ENCODE assay signal across 4 fruit fly cellular contexts in genomic region chrX:12221496-12221895, dm6.
TF ChIP-seq lines count a peak whose summit lies in the region.

No protein-coding gene starts in this region.

- peak; percentile 15 for TF ChIP-seq CTCF in whole organism, embryonic (GFP tag; optimal IDR thresholded peaks at IDR 0.05; lab: Kevin White, UChicago)

TF ChIP-seq in whole organism, embryonic, 481 proteins besides CTCF, POLR2A, EP300 and RAD21 (continues in another document):
- TF ChIP-seq danr (GFP tag; IDR thresholded peaks at IDR 0.05; lab: Robert Waterston, UW) (peak; percentile 41; the same call in 1 of the 2 replicates), CG13775 (GFP tag; optimal IDR thresholded peaks at IDR 0.05; lab: Kevin White, UChicago) (no peak), oc (tag; optimal IDR thresholded peaks at IDR 0.05; lab: Kevin White, UChicago) (no peak), unpg (GFP tag; optimal IDR thresholded peaks at IDR 0.05; lab: Kevin White, UChicago) (peak; percentile 33), Xbp1 (GFP tag; optimal IDR thresholded peaks at IDR 0.05; lab: Kevin White, UChicago) (peak; percentile 51), ara (GFP tag; IDR thresholded peaks at IDR 0.05; lab: Robert Waterston, UW) (peak; percentile 79), E2f2 (GFP tag; IDR thresholded peaks at IDR 0.05; lab: Robert Waterston, UW) (no peak), prd (optimal IDR thresholded peaks at IDR 0.05; lab: Kevin White, UChicago) (no peak), prd (GFP tag; IDR thresholded peaks at IDR 0.05; lab: Robert Waterston, UW) (peak; percentile 78), dmrt99B (tag; optimal IDR thresholded peaks at IDR 0.05; lab: Kevin White, UChicago) (peak; percentile 63), D (optimal IDR thresholded peaks at IDR 0.05; lab: Kevin White, UChicago) (no peak), D (GFP tag; optimal IDR thresholded peaks at IDR 0.05; lab: Kevin White, UChicago) (peak; percentile 40), lola (GFP tag; optimal IDR thresholded peaks at IDR 0.05; lab: Kevin White, UChicago) (peak in 1 of 3 experiments; percentile 59), CG31441 (GFP tag; IDR thresholded peaks at IDR 0.05; lab: Robert Waterston, UW) (peak; percentile 69), wek (GFP tag; optimal IDR thresholded peaks at IDR 0.05; lab: Kevin White, UChicago) (no peak), Xrp1 (GFP tag; IDR thresholded peaks at IDR 0.05; lab: Robert Waterston, UW) (peak; percentile 78), CG32772 (GFP tag; IDR thresholded peaks at IDR 0.05; lab: Robert Waterston, UW) (peak; percentile 51; the same call in 1 of the 2 replicates), CG15011 (GFP tag; optimal IDR thresholded peaks at IDR 0.05; lab: Kevin White, UChicago) (no peak), CG2712 (tag; optimal IDR thresholded peaks at IDR 0.05; lab: Kevin White, UChicago) (peak; percentile 89), sima (GFP tag; optimal IDR thresholded peaks at IDR 0.05; lab: Kevin White, UChicago) (peak; percentile 12), Blimp-1 (GFP tag; optimal IDR thresholded peaks at IDR 0.05; lab: Kevin White, UChicago) (peak; percentile 56), ftz-f1 (GFP tag; optimal IDR thresholded peaks at IDR 0.05; lab: Kevin White, UChicago) (no peak), CG13894 (tag; optimal IDR thresholded peaks at IDR 0.05; lab: Kevin White, UChicago) (no peak)

TF ChIP-seq in whole organism, prepupa, 60 proteins besides CTCF, POLR2A, EP300 and RAD21 (continues in another document):
- TF ChIP-seq CG11294 (GFP tag; IDR thresholded peaks at IDR 0.05; lab: Robert Waterston, UW) (no peak), CG8319 (GFP tag; optimal IDR thresholded peaks at IDR 0.05; lab: Kevin White, UChicago) (no peak), Eip78C (GFP tag; lab: Kevin White, UChicago) (peak; percentile 82), vri (GFP tag; optimal IDR thresholded peaks at IDR 0.05; lab: Kevin White, UChicago) (peak; percentile 31), CG11902 (GFP tag; optimal IDR thresholded peaks at IDR 0.05; lab: Kevin White, UChicago) (no peak), eg (GFP tag; IDR thresholded peaks at IDR 0.05; lab: Robert Waterston, UW) (no peak), CG10669 (GFP tag; optimal IDR thresholded peaks at IDR 0.05; lab: Kevin White, UChicago) (peak; percentile 6), dsx (GFP tag; optimal IDR thresholded peaks at IDR 0.05; lab: Kevin White, UChicago; ENCODE audit: poor library complexity, severe bottlenecking) (peak; percentile 80), pdm3 (GFP tag; optimal IDR thresholded peaks at IDR 0.05; lab: Kevin White, UChicago) (peak; percentile 10), CG6163 (GFP tag; IDR thresholded peaks at IDR 0.05; lab: Robert Waterston, UW) (peak; percentile 69), CG1621 (tag; optimal IDR thresholded peaks at IDR 0.05; lab: Kevin White, UChicago) (no peak), Hr4 (GFP tag; optimal IDR thresholded peaks at IDR 0.05; lab: Kevin White, UChicago) (peak; percentile 34), spab (GFP tag; optimal IDR thresholded peaks at IDR 0.05; lab: Kevin White, UChicago) (no peak), Eip75B (GFP tag; optimal IDR thresholded peaks at IDR 0.05; lab: Kevin White, UChicago) (peak; percentile 54), CG7368 (GFP tag; optimal IDR thresholded peaks at IDR 0.05; lab: Kevin White, UChicago) (peak; percentile 30), CG6792 (GFP tag; optimal IDR thresholded peaks at IDR 0.05; lab: Kevin White, UChicago) (no peak), acj6 (GFP tag; optimal IDR thresholded peaks at IDR 0.05; lab: Kevin White, UChicago) (peak; percentile 55), CG31627 (GFP tag; optimal IDR thresholded peaks at IDR 0.05; lab: Kevin White, UChicago) (peak; percentile 25), OdsH (GFP tag; optimal IDR thresholded peaks at IDR 0.05; lab: Kevin White, UChicago) (peak; percentile 12), ss (GFP tag; optimal IDR thresholded peaks at IDR 0.05; lab: Kevin White, UChicago) (peak in 1 of 2 experiments; percentile 4), dac (GFP tag; optimal IDR thresholded peaks at IDR 0.05; lab: Kevin White, UChicago) (no peak), Smox (GFP tag; optimal IDR thresholded peaks at IDR 0.05; lab: Kevin White, UChicago) (peak; percentile 24), lz (GFP tag; optimal IDR thresholded peaks at IDR 0.05; lab: Kevin White, UChicago) (peak; percentile 25), Ets21C (GFP tag; optimal IDR thresholded peaks at IDR 0.05; lab: Kevin White, UChicago) (no peak)

TF ChIP-seq in whole organism, pupa, 21 proteins besides CTCF, POLR2A, EP300 and RAD21:
- TF ChIP-seq EcR (GFP tag; optimal IDR thresholded peaks at IDR 0.05; lab: Kevin White, UChicago): no peak
- no peak for TF ChIP-seq CG10348 (GFP tag; IDR thresholded peaks at IDR 0.05; lab: Robert Waterston, UW)
- TF ChIP-seq Snoo (tag; optimal IDR thresholded peaks at IDR 0.05; lab: Kevin White, UChicago): peak; percentile 20
- no peak for TF ChIP-seq CG34367 (tag; optimal IDR thresholded peaks at IDR 0.05; lab: Kevin White, UChicago)
- TF ChIP-seq fd96Ca (GFP tag; IDR thresholded peaks at IDR 0.05; lab: Robert Waterston, UW): no peak
- no peak for TF ChIP-seq CG13204 (GFP tag; optimal IDR thresholded peaks at IDR 0.05; lab: Kevin White, UChicago)
- no peak for TF ChIP-seq D1 (tag; optimal IDR thresholded peaks at IDR 0.05; lab: Kevin White, UChicago)
- peak; percentile 70 for TF ChIP-seq CG4496 (GFP tag; IDR thresholded peaks at IDR 0.05; lab: Robert Waterston, UW)
- no peak for TF ChIP-seq CG17806 (tag; optimal IDR thresholded peaks at IDR 0.05; lab: Kevin White, UChicago)
- TF ChIP-seq gl (tag; optimal IDR thresholded peaks at IDR 0.05; lab: Kevin White, UChicago): no peak
- TF ChIP-seq CG9948 (tag; optimal IDR thresholded peaks at IDR 0.05; lab: Kevin White, UChicago): no peak
- 0 out of 2 replicates have a peak, but pooled peaks have one; percentile 17 for TF ChIP-seq Ets98B (GFP tag; IDR thresholded peaks at IDR 0.05; lab: Robert Waterston, UW)
- no peak for TF ChIP-seq CG8301 (tag; optimal IDR thresholded peaks at IDR 0.05; lab: Kevin White, UChicago)
- TF ChIP-seq Pif1A (GFP tag; optimal IDR thresholded peaks at IDR 0.05; lab: Kevin White, UChicago): peak; percentile 46
- no peak for TF ChIP-seq CG32121 (GFP tag; IDR thresholded peaks at IDR 0.05; lab: Robert Waterston, UW)
- TF ChIP-seq Pif1B (GFP tag; optimal IDR thresholded peaks at IDR 0.05; lab: Kevin White, UChicago): peak; percentile 9
- TF ChIP-seq CG8159 (tag; optimal IDR thresholded peaks at IDR 0.05; lab: Kevin White, UChicago): peak; percentile 22
- no peak for TF ChIP-seq CG15710 (tag; optimal IDR thresholded peaks at IDR 0.05; lab: Kevin White, UChicago)
- no peak for TF ChIP-seq CG12605 (GFP tag; IDR thresholded peaks at IDR 0.05; lab: Robert Waterston, UW)
- TF ChIP-seq rn (GFP tag; IDR thresholded peaks at IDR 0.05; lab: Robert Waterston, UW): no peak
- TF ChIP-seq CG14655 (GFP tag; optimal IDR thresholded peaks at IDR 0.05; lab: Kevin White, UChicago): no peak

TF ChIP-seq in whole organism, wandering third instar larva, 38 proteins besides CTCF, POLR2A, EP300 and RAD21:
- TF ChIP-seq Myc (optimal IDR thresholded peaks at IDR 0.05; lab: Kevin White, UChicago) (no peak), Hr78 (GFP tag; optimal IDR thresholded peaks at IDR 0.05; lab: Kevin White, UChicago) (no peak), Mio (GFP tag; optimal IDR thresholded peaks at IDR 0.05; lab: Kevin White, UChicago) (no peak), Dif (GFP tag; optimal IDR thresholded peaks at IDR 0.05; lab: Kevin White, UChicago; ENCODE audit: partially characterized antibody) (no peak), foxo (GFP tag; optimal IDR thresholded peaks at IDR 0.05; lab: Kevin White, UChicago) (peak in 1 of 2 experiments; percentile 54), Hr83 (GFP tag; optimal IDR thresholded peaks at IDR 0.05; lab: Kevin White, UChicago; ENCODE audit: poor library complexity, severe bottlenecking) (no peak), CG32264 (GFP tag; optimal IDR thresholded peaks at IDR 0.05; lab: Kevin White, UChicago) (no peak), lola (GFP tag; optimal IDR thresholded peaks at IDR 0.05; lab: Kevin White, UChicago) (no peak), OdsH (GFP tag; optimal IDR thresholded peaks at IDR 0.05; lab: Kevin White, UChicago) (no peak), CG9705 (GFP tag; optimal IDR thresholded peaks at IDR 0.05; lab: Kevin White, UChicago) (no peak), Dfd (GFP tag; optimal IDR thresholded peaks at IDR 0.05; lab: Kevin White, UChicago) (no peak), HLH106 (tag; optimal IDR thresholded peaks at IDR 0.05; lab: Kevin White, UChicago) (peak; percentile 40), woc (GFP tag; optimal IDR thresholded peaks at IDR 0.05; lab: Kevin White, UChicago) (peak; percentile 32), Rel (GFP tag; optimal IDR thresholded peaks at IDR 0.05; lab: Kevin White, UChicago) (no peak), Rel (tag; optimal IDR thresholded peaks at IDR 0.05; lab: Kevin White, UChicago) (no peak), tai (GFP tag; optimal IDR thresholded peaks at IDR 0.05; lab: Kevin White, UChicago) (no peak), Abd-B (GFP tag; optimal IDR thresholded peaks at IDR 0.05; lab: Kevin White, UChicago) (no peak), br (GFP tag; optimal IDR thresholded peaks at IDR 0.05; lab: Kevin White, UChicago) (no peak), CrebA (GFP tag; optimal IDR thresholded peaks at IDR 0.05; lab: Kevin White, UChicago; ENCODE audit: borderline replicate concordance) (no peak), dsf (GFP tag; optimal IDR thresholded peaks at IDR 0.05; lab: Kevin White, UChicago; ENCODE audit: borderline replicate concordance) (no peak), h (GFP tag; optimal IDR thresholded peaks at IDR 0.05; lab: Kevin White, UChicago) (no peak), fru (GFP tag; optimal IDR thresholded peaks at IDR 0.05; lab: Kevin White, UChicago) (peak; percentile 58)

Comparison
In these comparisons a context has a peak if more than half of its experiments do, and no peak if none do; other contexts are left out.
1. Of the 7 proteins assayed by ChIP-seq in both whole organism, embryonic and whole organism, prepupa: peak only in whole organism, embryonic: Blimp-1, Gug and Sox102F; only in whole organism, prepupa: Hr39; in both: none; in neither: 3.